Fruit fly (Drosophila melanogaster): Measurements from ENCODE around the gene CG33965.

dm6 chr3L:1204674-1205547 lies 27.8 kb upstream of the CG33965 start, which contains the start of gene CG9119:
- TF ChIP-seq psq (optimal IDR thresholded peaks at IDR 0.05), result no peak
- no peak for TF ChIP-seq pan (optimal IDR thresholded peaks at IDR 0.05)
- no peak for TF ChIP-seq usp (GFP tag; optimal IDR thresholded peaks at IDR 0.05)
